Worm (Caenorhabditis elegans): ENCODE data around the gene Y47G7B.2.

The Y47G7B.2 gene

DNA sequence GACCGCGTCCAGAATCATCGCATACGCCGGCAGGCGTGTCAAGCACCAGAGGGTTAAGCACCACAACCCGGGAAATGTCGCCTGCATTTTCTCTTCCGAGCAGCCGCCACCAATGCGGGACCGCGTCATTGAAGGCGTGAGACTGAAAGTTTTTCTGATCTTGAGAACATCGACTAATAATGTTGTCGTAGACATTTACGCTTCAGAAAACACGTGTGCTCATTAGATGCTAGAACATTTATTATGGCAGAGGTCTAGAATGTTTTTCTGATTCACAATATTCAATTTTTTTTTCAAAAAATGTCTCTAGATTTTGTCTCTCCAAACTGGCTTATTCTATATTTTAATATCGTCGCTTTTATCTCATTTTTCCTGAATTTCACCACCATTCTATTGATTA is 51.2 kb downstream of the Y47G7B.2 start, which contains the start of gene sri-47:
TSS of gene sri-47 (plus strand) at position 301 of the 400 bp plus-strand sequence.
- no peak for TF ChIP-seq nhr-237 (tag; optimal IDR thresholded peaks at IDR 0.05)
- TF ChIP-seq Y75B8A.6 (GFP tag; IDR thresholded peaks at IDR 0.05) = no peak
- TF ChIP-seq set-16 (GFP tag; IDR thresholded peaks at IDR 0.05) = 0 out of 2 replicates have a peak, but pooled peaks have one; percentile 23
- 0 out of 2 replicates have a peak, but pooled peaks have one; percentile 39 for TF ChIP-seq D1046.2 (GFP tag; IDR thresholded peaks at IDR 0.05)
- TF ChIP-seq unc-62 (GFP tag; optimal IDR thresholded peaks at IDR 0.05 in 1 of 2) = peak in 1 of 2 experiments; percentile 85
- TF ChIP-seq unc-62 (tag; optimal IDR thresholded peaks at IDR 0.05) = no peak
- no peak for TF ChIP-seq ztf-11 (tag; optimal IDR thresholded peaks at IDR 0.05)
